Fruit fly (Drosophila melanogaster) whole organism, embryonic: ENCODE results near the gene CG44329.

ENCODE experiments used
- ATbp ChIP-seq: fragments of 200-800 bp; sonication (Bioruptor generic); optimal IDR thresholded peaks from 2 replicates; lab custom pipeline; 2017; ENCODE audit warnings: missing biosample characterization, mild to moderate bottlenecking, missing genetic modification characterization, missing genetic modification reagents
- Asciz ChIP-seq: fragments of 200-800 bp; sonication (Bioruptor generic); optimal IDR thresholded peaks from 2 replicates; lab custom pipeline; 2017; ENCODE audit warnings: missing biosample characterization, mild to moderate bottlenecking, missing genetic modification characterization, missing genetic modification reagents
- Atf3 ChIP-seq: fragments of 200-800 bp; sonication (Bioruptor generic); optimal IDR thresholded peaks from 3 replicates; lab custom pipeline; 2016; ENCODE audit warnings: missing biosample characterization, missing genetic modification characterization
- Atf6 ChIP-seq: fragments of 200-800 bp; sonication (Bioruptor generic); IDR thresholded peaks from 2 replicates; pipeline ENCODE4 v1.3.6; 2022; ENCODE audit warnings: missing biosample characterization, missing genetic modification characterization
- Blimp-1 ChIP-seq: fragments of 200-800 bp; sonication (Bioruptor generic); optimal IDR thresholded peaks from 3 replicates; lab custom pipeline; 2018; ENCODE audit warnings: missing biosample characterization, missing genetic modification characterization, mild to moderate bottlenecking, moderate library complexity, missing genetic modification reagents
- CG11398 ChIP-seq: fragments of 200-800 bp; sonication (Bioruptor generic); optimal IDR thresholded peaks from 2 replicates; lab custom pipeline; 2016; ENCODE audit warnings: missing biosample characterization, missing genetic modification characterization
- CG12219 ChIP-seq: fragments of 200-800 bp; sonication (Bioruptor generic); optimal IDR thresholded peaks from 3 replicates; lab custom pipeline; 2018; ENCODE audit warnings: missing biosample characterization, mild to moderate bottlenecking, missing genetic modification characterization
- CG1792 ChIP-seq: fragments of 200-800 bp; sonication (Bioruptor generic); optimal IDR thresholded peaks from 2 replicates; lab custom pipeline; 2016; ENCODE audit warnings: missing biosample characterization, missing genetic modification characterization
- CG34224 ChIP-seq: fragments of 200-800 bp; sonication (Bioruptor generic); IDR thresholded peaks from 3 replicates; pipeline ENCODE4 v1.3.6; 2022; ENCODE audit warnings: missing biosample characterization, missing genetic modification characterization; ENCODE audit not compliant: partially characterized antibody
- CG4328 ChIP-seq: fragments of 200-800 bp; sonication (Bioruptor generic); optimal IDR thresholded peaks from 3 replicates; lab custom pipeline; 2017; ENCODE audit warnings: missing biosample characterization, missing genetic modification reagents, missing genetic modification characterization
- CG4707 ChIP-seq: fragments of 200-800 bp; sonication (Bioruptor generic); optimal IDR thresholded peaks from 2 replicates; lab custom pipeline; 2018; ENCODE audit warnings: missing biosample characterization, mild to moderate bottlenecking, missing genetic modification characterization, moderate library complexity
- CG7745 ChIP-seq: fragments of 200-800 bp; sonication (Bioruptor generic); optimal IDR thresholded peaks from 2 replicates; lab custom pipeline; 2018; ENCODE audit warnings: missing biosample characterization, mild to moderate bottlenecking, missing genetic modification characterization, moderate library complexity
- CG7786 ChIP-seq: fragments of 200-800 bp; sonication (Bioruptor generic); optimal IDR thresholded peaks from 2 replicates; lab custom pipeline; 2016; ENCODE audit warnings: missing biosample characterization, missing genetic modification characterization
- CG7963 ChIP-seq: fragments of 200-800 bp; sonication (Bioruptor generic); IDR thresholded peaks from 3 replicates; pipeline ENCODE4 v1.3.6; 2022; ENCODE audit warnings: missing biosample characterization, missing genetic modification characterization; ENCODE audit not compliant: partially characterized antibody
- CG8290 ChIP-seq, 3 experiments: fragments of 200-800 bp; sonication (Bioruptor generic); optimal IDR thresholded peaks; 2 replicates each; lab custom pipeline; 2016 to 2019; ENCODE audit warnings: missing biosample characterization in 3 of 3, missing genetic modification characterization in 3 of 3, mild to moderate bottlenecking in 2 of 3, moderate library complexity in 1 of 3
- Deaf1 ChIP-seq: fragments of 200-800 bp; optimal IDR thresholded peaks from 3 replicates; lab custom pipeline; 2019; ENCODE audit warnings: missing biosample characterization, mild to moderate bottlenecking, missing genetic modification characterization, moderate library complexity
- Dref ChIP-seq: fragments of 200-800 bp; sonication (Bioruptor generic); IDR thresholded peaks from 2 replicates; pipeline ENCODE4 v1.3.6; 2022; ENCODE audit warnings: missing biosample characterization, missing genetic modification characterization
- E2f2 ChIP-seq: fragments of 200-800 bp; sonication (Bioruptor generic); IDR thresholded peaks from 2 replicates; pipeline ENCODE4 v1.3.6; 2022; ENCODE audit warnings: missing biosample characterization, missing genetic modification characterization
- H2.0 ChIP-seq: fragments of 200-800 bp; sonication (Bioruptor generic); IDR thresholded peaks from 2 replicates; pipeline ENCODE4 v1.3.6; 2022; ENCODE audit warnings: missing biosample characterization, missing genetic modification characterization
- HmgD ChIP-seq: fragments of 200-800 bp; sonication (Bioruptor generic); optimal IDR thresholded peaks from 3 replicates; lab custom pipeline; 2016; ENCODE audit warnings: missing biosample characterization, missing genetic modification characterization
- Hmr ChIP-seq: fragments of 200-800 bp; sonication (Bioruptor generic); optimal IDR thresholded peaks from 3 replicates; lab custom pipeline; 2017; ENCODE audit warnings: mild to moderate bottlenecking, missing biosample characterization, missing genetic modification reagents, missing genetic modification characterization
- Hr3 ChIP-seq: fragments of 200-800 bp; sonication (Bioruptor generic); optimal IDR thresholded peaks from 3 replicates; lab custom pipeline; 2016; ENCODE audit warnings: missing biosample characterization, missing genetic modification characterization
- Kr ChIP-seq: fragments of 200-800 bp; sonication (Bioruptor generic); optimal IDR thresholded peaks from 2 replicates; lab custom pipeline; 2017; ENCODE audit warnings: missing biosample characterization, mild to moderate bottlenecking, missing genetic modification characterization
- Med ChIP-seq: fragments of 200-800 bp; sonication (Bioruptor generic); peaks from one replicate; lab custom pipeline; 2016; ENCODE audit warnings: missing biosample characterization, missing genetic modification characterization, mild to moderate bottlenecking, inconsistent platforms, moderate library complexity
- NFAT ChIP-seq: fragments of 200-800 bp; sonication (Bioruptor generic); IDR thresholded peaks from 2 replicates; pipeline ENCODE4 v1.3.6; 2022; ENCODE audit warnings: missing biosample characterization, missing genetic modification characterization
- Nf-YA ChIP-seq: fragments of 200-800 bp; sonication (Bioruptor generic); IDR thresholded peaks from 2 replicates; pipeline ENCODE4 v1.3.6; 2022; ENCODE audit warnings: missing biosample characterization, missing genetic modification characterization
- Sox100B ChIP-seq: fragments of 200-800 bp; sonication (Bioruptor generic); optimal IDR thresholded peaks from 3 replicates; lab custom pipeline; 2018; ENCODE audit warnings: missing biosample characterization, mild to moderate bottlenecking, missing genetic modification characterization
- Trl ChIP-seq, 3 experiments: fragments of >200 bp in 2 of 3; fragments of 200-800 bp in 1 of 3; sonication (Bioruptor generic) in 1 of 3; optimal IDR thresholded peaks; 2 replicates in 1 of 3; 3 replicates in 2 of 3; lab custom pipeline; 2016 to 2017; ENCODE audit warnings: missing biosample characterization in 1 of 3, missing genetic modification characterization in 1 of 3
- Xbp1 ChIP-seq: fragments of 200-800 bp; sonication (Bioruptor generic); optimal IDR thresholded peaks from 3 replicates; lab custom pipeline; 2016; ENCODE audit warnings: missing biosample characterization, mild to moderate bottlenecking, missing genetic modification characterization
- al ChIP-seq: fragments of 200-800 bp; sonication (Bioruptor generic); IDR thresholded peaks from 2 replicates; pipeline ENCODE4 v1.3.6; 2022; ENCODE audit warnings: missing biosample characterization, missing genetic modification characterization
- ap ChIP-seq: fragments of 200-800 bp; sonication (Bioruptor generic); IDR thresholded peaks from 2 replicates; pipeline ENCODE4 v1.3.6; 2022; ENCODE audit warnings: missing biosample characterization, missing genetic modification characterization
- ato ChIP-seq: fragments of 200-800 bp; sonication (Bioruptor generic); IDR thresholded peaks from 2 replicates; pipeline ENCODE4 v1.3.6; 2022; ENCODE audit warnings: missing biosample characterization, missing genetic modification characterization; ENCODE audit not compliant: partially characterized antibody
- bowl ChIP-seq: fragments of 200-800 bp; sonication (Bioruptor generic); IDR thresholded peaks from 2 replicates; pipeline ENCODE4 v1.3.6; 2022; ENCODE audit warnings: missing biosample characterization, missing genetic modification characterization
- cas ChIP-seq: fragments of 200-800 bp; sonication (Bioruptor generic); IDR thresholded peaks from 2 replicates; pipeline ENCODE4 v1.3.6; 2022; ENCODE audit warnings: missing biosample characterization, missing genetic modification characterization
- croc ChIP-seq: fragments of 200-800 bp; sonication (Bioruptor generic); conservative IDR thresholded peaks from 3 replicates; pipeline ENCODE4 v1.3.6; 2022; ENCODE audit warnings: missing biosample characterization, missing genetic modification characterization
- dimm ChIP-seq: fragments of 200-800 bp; sonication (Bioruptor generic); IDR thresholded peaks from 2 replicates; pipeline ENCODE4 v1.3.6; 2022; ENCODE audit warnings: missing biosample characterization, missing genetic modification characterization
- dm ChIP-seq: fragments of 200-800 bp; sonication (Bioruptor generic); optimal IDR thresholded peaks from 3 replicates; lab custom pipeline; 2016; ENCODE audit warnings: missing biosample characterization, missing genetic modification characterization
- grn ChIP-seq: fragments of 200-800 bp; sonication (Bioruptor generic); optimal IDR thresholded peaks from 3 replicates; lab custom pipeline; 2017; ENCODE audit warnings: missing biosample characterization, missing genetic modification characterization
- gt ChIP-seq: fragments of 200-800 bp; sonication (Bioruptor generic); IDR thresholded peaks from 2 replicates; pipeline ENCODE4 v1.3.6; 2022; ENCODE audit warnings: missing biosample characterization, missing genetic modification characterization
- her ChIP-seq: fragments of 200-800 bp; sonication (Bioruptor generic); optimal IDR thresholded peaks from 2 replicates; lab custom pipeline; 2016; ENCODE audit warnings: missing biosample characterization, missing genetic modification characterization
- ind ChIP-seq: fragments of 200-800 bp; sonication (Bioruptor generic); optimal IDR thresholded peaks from 3 replicates; lab custom pipeline; 2016; ENCODE audit warnings: missing biosample characterization, missing genetic modification characterization
- jumu ChIP-seq: fragments of 200-800 bp; sonication (Bioruptor generic); optimal IDR thresholded peaks from 3 replicates; lab custom pipeline; 2016; ENCODE audit warnings: missing biosample characterization, missing genetic modification characterization
- kni ChIP-seq: fragments of 200-800 bp; sonication (Bioruptor generic); optimal IDR thresholded peaks from 3 replicates; lab custom pipeline; 2017; ENCODE audit warnings: mild to moderate bottlenecking, missing biosample characterization, missing genetic modification reagents, missing genetic modification characterization
- lbe ChIP-seq: fragments of 200-800 bp; sonication (Bioruptor generic); optimal IDR thresholded peaks from 2 replicates; lab custom pipeline; 2016; ENCODE audit warnings: missing biosample characterization, mild to moderate bottlenecking, missing genetic modification characterization
- nom ChIP-seq: fragments of 200-800 bp; sonication (Bioruptor generic); optimal IDR thresholded peaks from 2 replicates; lab custom pipeline; 2017; ENCODE audit warnings: missing biosample characterization, missing genetic modification characterization, mild to moderate bottlenecking, moderate library complexity, missing genetic modification reagents
- otp ChIP-seq: fragments of 200-800 bp; sonication (Bioruptor generic); IDR thresholded peaks from 3 replicates; pipeline ENCODE4, ENCODE4 v1.3.6; 2022; ENCODE audit warnings: missing biosample characterization, missing genetic modification characterization
- pb ChIP-seq: fragments of 200-800 bp; sonication (Bioruptor generic); optimal IDR thresholded peaks from 3 replicates; lab custom pipeline; 2016; ENCODE audit warnings: missing biosample characterization, missing genetic modification characterization
- schlank ChIP-seq: fragments of 200-800 bp; sonication (Bioruptor generic); optimal IDR thresholded peaks from 2 replicates; lab custom pipeline; 2018; ENCODE audit warnings: missing biosample characterization, mild to moderate bottlenecking, missing genetic modification characterization
- sens ChIP-seq: fragments of 200-800 bp; sonication (Bioruptor generic); peaks from one replicate; lab custom pipeline; 2016; ENCODE audit warnings: missing biosample characterization, missing genetic modification characterization
- zfh1 ChIP-seq: fragments of 200-800 bp; sonication (Bioruptor generic); IDR thresholded peaks from 3 replicates; pipeline ENCODE4 v1.3.6; 2022; ENCODE audit warnings: missing biosample characterization, missing genetic modification characterization

The CG44329 gene

DNA sequence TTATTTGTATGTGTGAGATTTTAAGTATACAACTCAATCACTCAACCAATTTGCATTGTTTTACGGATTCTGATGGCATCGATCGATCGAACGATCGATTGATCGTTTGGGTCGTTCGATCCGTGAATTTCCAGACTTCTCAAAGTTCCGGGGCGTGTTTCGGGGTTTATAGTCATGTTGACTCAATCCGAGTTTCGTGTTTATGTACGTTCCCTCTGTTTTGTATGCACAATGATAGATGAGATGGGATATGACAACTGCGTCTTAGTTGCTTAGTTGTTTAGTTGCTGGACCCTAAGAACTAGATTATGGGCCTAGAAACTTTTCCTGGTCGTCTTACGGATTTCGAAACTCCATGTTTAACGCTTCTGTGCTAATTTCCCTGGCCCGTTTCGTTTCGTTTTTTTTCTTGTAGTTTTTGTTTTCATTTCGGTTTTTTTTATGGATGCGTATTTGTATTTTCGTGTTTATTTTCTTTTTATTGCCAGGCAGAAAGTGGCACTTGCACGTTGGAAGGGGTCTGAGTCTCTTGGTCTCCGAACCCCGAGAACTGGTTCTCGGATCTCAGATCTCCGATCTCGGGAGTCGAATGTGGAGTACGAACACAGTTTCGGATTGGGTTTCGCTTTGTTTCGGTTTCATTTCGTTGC, 44.0 kb downstream of the CG44329 start:
- TF ChIP-seq NFAT (no peak), Hmr (GFP tag; lab: Kevin White, UChicago) (no peak), kni (peak; percentile 53), dimm (GFP tag; lab: Robert Waterston, UW) (no peak), Blimp-1 (GFP tag; lab: Kevin White, UChicago) (peak; percentile 53), Atf6 (GFP tag; lab: Robert Waterston, UW) (no peak), E2f2 (GFP tag; lab: Robert Waterston, UW) (no peak), dm (no peak), sens (GFP tag; lab: Kevin White, UChicago) (peak; percentile 73), otp (GFP tag; lab: Robert Waterston, UW) (0 out of 3 replicates have a peak, but pooled peaks have one; percentile 55), Deaf1 (tag; lab: Kevin White, UChicago) (peak; percentile 44), Kr (GFP tag; lab: Kevin White, UChicago) (no peak), Asciz (GFP tag; lab: Kevin White, UChicago) (no peak), CG1792 (GFP tag; lab: Kevin White, UChicago) (no peak), bowl (GFP tag; lab: Robert Waterston, UW) (no peak), CG12219 (no peak), Dref (GFP tag; lab: Robert Waterston, UW) (no peak), Hr3 (no peak), Xbp1 (no peak), CG4707 (GFP tag; lab: Kevin White, UChicago) (no peak), Trl (optimal IDR thresholded peaks at IDR 0.05; lab: Kevin White, UChicago) (no peak), Trl (GFP tag; optimal IDR thresholded peaks at IDR 0.05; lab: Kevin White, UChicago) (no peak), croc (GFP tag; lab: Robert Waterston, UW) (no peak), Nf-YA (GFP tag; lab: Robert Waterston, UW) (no peak), jumu (GFP tag; lab: Kevin White, UChicago) (no peak), Med (GFP tag; lab: Kevin White, UChicago) (peak; percentile 8), pb (GFP tag; lab: Kevin White, UChicago) (no peak), CG7786 (no peak), nom (GFP tag; lab: Kevin White, UChicago) (peak; percentile 87), CG7745 (tag; lab: Kevin White, UChicago) (no peak), Atf3 (GFP tag; lab: Kevin White, UChicago) (no peak), schlank (tag; lab: Kevin White, UChicago) (no peak), ind (GFP tag; lab: Kevin White, UChicago) (no peak), CG8290 (GFP tag; optimal IDR thresholded peaks at IDR 0.05; lab: Kevin White, UChicago) (peak; percentile 36), CG8290 (tag; optimal IDR thresholded peaks at IDR 0.05; lab: Kevin White, UChicago) (no peak), gt (no peak), CG11398 (no peak), al (GFP tag; lab: Robert Waterston, UW) (no peak), zfh1 (GFP tag; lab: Robert Waterston, UW) (no peak), CG4328 (GFP tag; lab: Kevin White, UChicago) (no peak), ATbp (peak; percentile 16), grn (GFP tag; lab: Kevin White, UChicago) (no peak), cas (no peak), ato (GFP tag; lab: Robert Waterston, UW) (no peak), her (GFP tag; lab: Kevin White, UChicago) (no peak), HmgD (GFP tag; lab: Kevin White, UChicago) (no peak), Sox100B (no peak), ap (GFP tag; lab: Robert Waterston, UW) (no peak), lbe (GFP tag; lab: Kevin White, UChicago) (no peak), CG7963 (GFP tag; lab: Robert Waterston, UW) (no peak), CG34224 (no peak), H2.0 (GFP tag; lab: Robert Waterston, UW) (no peak)
